Worm (Caenorhabditis elegans) whole organism, L1 larva: Measurements from ENCODE around the gene let-268.

ENCODE experiments used
- Y116A8C.19 ChIP-seq: sonication (generic microtip); optimal IDR thresholded peaks from 2 replicates; lab custom pipeline; 2016; ENCODE audit warnings: missing compliant biosample characterization, missing genetic modification characterization, borderline replicate concordance
- aha-1 ChIP-seq: fragments of 150-350 bp; optimal IDR thresholded peaks from 2 replicates; lab custom pipeline; 2014; ENCODE audit warnings: missing biosample characterization, missing genetic modification characterization
- aly-2 ChIP-seq: fragments of 150-350 bp; optimal IDR thresholded peaks from 2 replicates; lab custom pipeline; 2014; ENCODE audit warnings: missing biosample characterization, missing genetic modification characterization
- ama-1 ChIP-seq: fragments of 150-350 bp; optimal IDR thresholded peaks from 2 replicates; lab custom pipeline; 2014
- blmp-1 ChIP-seq: fragments of 150-350 bp; optimal IDR thresholded peaks from 2 replicates; lab custom pipeline; 2014; ENCODE audit warnings: missing biosample characterization, missing genetic modification characterization
- ceh-82 ChIP-seq, 3 experiments: fragments of 150-350 bp in 1 of 3; sonication (generic microtip) in 2 of 3; optimal IDR thresholded peaks; 2 replicates each; lab custom pipeline; 2014 to 2017; ENCODE audit warnings: missing biosample characterization in 3 of 3, missing genetic modification characterization in 3 of 3
- ceh-90 ChIP-seq: sonication (generic microtip); optimal IDR thresholded peaks from 2 replicates; lab custom pipeline; 2016; ENCODE audit warnings: missing genetic modification characterization, missing compliant biosample characterization
- dsc-1 ChIP-seq: sonication (generic microtip); optimal IDR thresholded peaks from 2 replicates; lab custom pipeline; 2016; ENCODE audit warnings: mild to moderate bottlenecking, missing genetic modification characterization, missing compliant biosample characterization
- egl-13 ChIP-seq: sonication (generic microtip); optimal IDR thresholded peaks from 2 replicates; lab custom pipeline; 2016; ENCODE audit warnings: missing genotype, missing genetic modification reagents, missing genetic modification characterization, missing compliant biosample characterization
- egl-27 ChIP-seq, 2 experiments: fragments of 150-350 bp in 1 of 2; sonication (generic microtip); optimal IDR thresholded peaks; 3 replicates each; lab custom pipeline; 2017 to 2018; ENCODE audit warnings: missing biosample characterization in 2 of 2, missing genetic modification characterization in 2 of 2, missing genetic modification reagents in 2 of 2
- elt-2 ChIP-seq: sonication (generic microtip); optimal IDR thresholded peaks from 2 replicates; lab custom pipeline; 2016; ENCODE audit warnings: missing genetic modification characterization, mild to moderate bottlenecking, inconsistent platforms, missing compliant biosample characterization, missing genetic modification reagents
- elt-3 ChIP-seq, 6 experiments: fragments of 150-350 bp in 1 of 6; sonication (generic microtip); optimal IDR thresholded peaks; 2 replicates each; lab custom pipeline; 2017 to 2018; ENCODE audit warnings: missing biosample characterization in 6 of 6, missing genetic modification characterization in 6 of 6, inconsistent platforms in 1 of 6
- ets-5 ChIP-seq: fragments of 200-800 bp; sonication (Bioruptor generic); IDR thresholded peaks from 2 replicates; pipeline ENCODE4 v1.3.6; 2022; ENCODE audit warnings: missing genetic modification characterization, missing compliant biosample characterization
- fkh-4 ChIP-seq: sonication (generic microtip); optimal IDR thresholded peaks from 2 replicates; lab custom pipeline; 2016; ENCODE audit warnings: missing compliant biosample characterization, missing genetic modification characterization, borderline replicate concordance
- fkh-8 ChIP-seq: sonication (generic microtip); optimal IDR thresholded peaks from 2 replicates; lab custom pipeline; 2016; ENCODE audit warnings: mild to moderate bottlenecking, missing genetic modification characterization, missing compliant biosample characterization
- grh-1 ChIP-seq: fragments of 200-800 bp; sonication (Bioruptor generic); IDR thresholded peaks from 2 replicates; pipeline ENCODE4 v1.3.6; 2022; ENCODE audit warnings: missing genetic modification reagents, missing genetic modification characterization, missing compliant biosample characterization
- hpl-2 ChIP-seq: fragments of 150-350 bp; optimal IDR thresholded peaks from 2 replicates; lab custom pipeline; 2014; ENCODE audit warnings: missing biosample characterization, missing genetic modification reagents, missing genetic modification characterization
- irx-1 ChIP-seq: sonication (generic microtip); optimal IDR thresholded peaks from 2 replicates; lab custom pipeline; 2016; ENCODE audit warnings: missing genetic modification characterization, missing compliant biosample characterization
- isw-1 ChIP-seq: fragments of 200-800 bp; sonication (Bioruptor generic); IDR thresholded peaks from 2 replicates; pipeline ENCODE4 v1.3.6; 2022; ENCODE audit warnings: missing genetic modification characterization, missing compliant biosample characterization
- jun-1 ChIP-seq: fragments of 150-350 bp; optimal IDR thresholded peaks from 2 replicates; lab custom pipeline; 2014; ENCODE audit warnings: missing biosample characterization, missing genetic modification reagents, missing genetic modification characterization
- lin-14 ChIP-seq: fragments of 200-800 bp; sonication (Bioruptor generic); optimal IDR thresholded peaks from 2 replicates; lab custom pipeline; 2018; ENCODE audit warnings: mild to moderate bottlenecking, missing genetic modification characterization, moderate library complexity, missing compliant biosample characterization
- lin-39 ChIP-seq: fragments of 150-350 bp; optimal IDR thresholded peaks from 2 replicates; lab custom pipeline; 2014; ENCODE audit warnings: missing biosample characterization, missing genetic modification reagents, missing genetic modification characterization
- lir-3 ChIP-seq: sonication (generic microtip); optimal IDR thresholded peaks from 2 replicates; lab custom pipeline; 2016; ENCODE audit warnings: mild to moderate bottlenecking, missing genetic modification characterization, moderate library complexity, missing compliant biosample characterization; ENCODE audit not compliant: poor library complexity
- lsy-2 ChIP-seq, 2 experiments: fragments of 150-350 bp; optimal IDR thresholded peaks; 2 replicates each; lab custom pipeline; 2014; ENCODE audit warnings: missing biosample characterization in 2 of 2, missing genetic modification characterization in 2 of 2
- nhr-12 ChIP-seq: sonication (generic microtip); optimal IDR thresholded peaks from 2 replicates; lab custom pipeline; 2017; ENCODE audit warnings: missing biosample characterization, missing genetic modification characterization
- nhr-237 ChIP-seq: fragments of 150-350 bp; optimal IDR thresholded peaks from 2 replicates; lab custom pipeline; 2014; ENCODE audit warnings: missing biosample characterization, missing genetic modification characterization
- nhr-28 ChIP-seq: fragments of 150-350 bp; optimal IDR thresholded peaks from 2 replicates; lab custom pipeline; 2014; ENCODE audit warnings: missing biosample characterization, missing genetic modification characterization
- nhr-47 ChIP-seq: sonication (generic microtip); optimal IDR thresholded peaks from 2 replicates; lab custom pipeline; 2016; ENCODE audit warnings: mild to moderate bottlenecking, missing genetic modification characterization, moderate library complexity, missing compliant biosample characterization
- nhr-76 ChIP-seq: sonication (generic microtip); optimal IDR thresholded peaks from 2 replicates; lab custom pipeline; 2017; ENCODE audit warnings: missing biosample characterization, missing genetic modification characterization
- nhr-77 ChIP-seq: fragments of 150-350 bp; optimal IDR thresholded peaks from 2 replicates; lab custom pipeline; 2014; ENCODE audit warnings: missing biosample characterization, missing genetic modification characterization
- nhr-85 ChIP-seq: sonication (generic microtip); peaks from one replicate; lab custom pipeline; 2016; ENCODE audit warnings: missing genetic modification characterization, inconsistent platforms, missing compliant biosample characterization
- nhr-90 ChIP-seq: sonication (generic microtip); optimal IDR thresholded peaks from 2 replicates; lab custom pipeline; 2016; ENCODE audit warnings: mild to moderate bottlenecking, missing genetic modification characterization, missing compliant biosample characterization; ENCODE audit not compliant: poor library complexity
- pax-3 ChIP-seq: fragments of 200-800 bp; sonication (Bioruptor generic); optimal IDR thresholded peaks from 2 replicates; lab custom pipeline; 2018; ENCODE audit warnings: mild to moderate bottlenecking, missing genetic modification characterization, moderate library complexity, missing compliant biosample characterization
- rnt-1 ChIP-seq: sonication (generic microtip); optimal IDR thresholded peaks from 2 replicates; lab custom pipeline; 2016; ENCODE audit warnings: mild to moderate bottlenecking, missing genetic modification characterization, moderate library complexity, missing compliant biosample characterization
- skn-1 ChIP-seq: fragments of 150-350 bp; optimal IDR thresholded peaks from 2 replicates; lab custom pipeline; 2014; ENCODE audit warnings: missing biosample characterization, missing genetic modification characterization
- snpc-4 ChIP-seq: fragments of 150-350 bp; optimal IDR thresholded peaks from 2 replicates; lab custom pipeline; 2014; ENCODE audit warnings: missing biosample characterization, missing genetic modification characterization
- snu-23 ChIP-seq: sonication (generic microtip); optimal IDR thresholded peaks from 2 replicates; lab custom pipeline; 2016; ENCODE audit warnings: missing genetic modification characterization, missing compliant biosample characterization
- swsn-7 ChIP-seq: sonication (generic microtip); optimal IDR thresholded peaks from 2 replicates; lab custom pipeline; 2016; ENCODE audit warnings: missing genetic modification characterization, missing compliant biosample characterization
- tbx-2 ChIP-seq: sonication (generic microtip); optimal IDR thresholded peaks from 2 replicates; lab custom pipeline; 2016; ENCODE audit warnings: missing genetic modification characterization, missing compliant biosample characterization
- unc-130 ChIP-seq: fragments of 150-350 bp; optimal IDR thresholded peaks from 2 replicates; lab custom pipeline; 2017; ENCODE audit warnings: missing biosample characterization, missing genetic modification characterization, inconsistent platforms
- unc-62 ChIP-seq: fragments of 150-350 bp; optimal IDR thresholded peaks from 2 replicates; lab custom pipeline; 2014; ENCODE audit warnings: missing biosample characterization, missing genetic modification reagents, missing genetic modification characterization
- unc-86 ChIP-seq: sonication (generic microtip); optimal IDR thresholded peaks from 2 replicates; lab custom pipeline; 2016; ENCODE audit warnings: missing genetic modification characterization, missing compliant biosample characterization
- unc-98 ChIP-seq: fragments of 200-800 bp; sonication (Bioruptor generic); IDR thresholded peaks from 2 replicates; pipeline ENCODE4 v1.3.6; 2022; ENCODE audit warnings: missing genetic modification characterization, missing compliant biosample characterization
- vab-15 ChIP-seq: sonication (generic microtip); optimal IDR thresholded peaks from 2 replicates; lab custom pipeline; 2017; ENCODE audit warnings: missing genotype, mild to moderate bottlenecking, missing genetic modification characterization, missing compliant biosample characterization
- xbp-1 ChIP-seq: sonication (generic microtip); optimal IDR thresholded peaks from 2 replicates; lab custom pipeline; 2016; ENCODE audit warnings: missing genetic modification characterization, missing compliant biosample characterization
- zag-1 ChIP-seq: fragments of 150-350 bp; optimal IDR thresholded peaks from 2 replicates; lab custom pipeline; 2014; ENCODE audit warnings: missing biosample characterization, missing genetic modification characterization
- zip-4 ChIP-seq: fragments of 200-800 bp; sonication (Bioruptor generic); optimal IDR thresholded peaks from 2 replicates; lab custom pipeline; 2018; ENCODE audit warnings: mild to moderate bottlenecking, missing genetic modification characterization, moderate library complexity, missing compliant biosample characterization

Gene let-268

ce11 chrII:9986635-9987575, 52.9 kb downstream of the let-268 start (continued):
- TF ChIP-seq fkh-4 (tag; lab: Kevin White, UChicago) (peak; percentile 96), unc-62 (GFP tag; lab: Kevin White, UChicago) (no peak), rnt-1 (tag; lab: Kevin White, UChicago) (peak; percentile 34), elt-3 (tag; optimal IDR thresholded peaks at IDR 0.05; lab: Kevin White, UChicago) (peak in 2 of 6 experiments; percentile 22 to 41), nhr-28 (tag; lab: Kevin White, UChicago) (no peak), lin-39 (tag; lab: Kevin White, UChicago) (no peak), nhr-77 (tag; lab: Kevin White, UChicago) (no peak), nhr-76 (tag; lab: Kevin White, UChicago) (no peak), blmp-1 (tag; lab: Kevin White, UChicago) (peak; percentile 2), isw-1 (GFP tag; lab: Robert Waterston, UW) (no peak), ets-5 (GFP tag; lab: Robert Waterston, UW) (no peak), nhr-12 (tag; lab: Kevin White, UChicago) (no peak)

- TF ChIP-seq zag-1 (tag; lab: Kevin White, UChicago), result peak; percentile 3
- TF ChIP-seq nhr-237, result no peak
- TF ChIP-seq unc-130, result peak; percentile 28
- TF ChIP-seq nhr-85, result peak; percentile 75
- no peak for TF ChIP-seq lin-39 (tag; lab: Kevin White, UChicago)
- TF ChIP-seq unc-98 (GFP tag; lab: Robert Waterston, UW), result no peak
- no peak for TF ChIP-seq pax-3 (tag; lab: Kevin White, UChicago)
- TF ChIP-seq tbx-2, result peak; percentile 80
- peak; percentile 49 for TF ChIP-seq irx-1
- TF ChIP-seq snpc-4, result peak; percentile 4
- TF ChIP-seq fkh-8 (tag; lab: Kevin White, UChicago), result peak; percentile 66
- no peak for TF ChIP-seq Y116A8C.19 (tag; lab: Kevin White, UChicago)
- no peak for TF ChIP-seq aly-2 (tag; lab: Kevin White, UChicago)
- no peak for TF ChIP-seq nhr-28 (tag; lab: Kevin White, UChicago)
- peak; percentile 38; the same call in 1 of the 2 replicates for TF ChIP-seq grh-1 (GFP tag; lab: Robert Waterston, UW)
- TF ChIP-seq unc-86 (tag; lab: Kevin White, UChicago), result peak; percentile 73
- peak; percentile 6 for TF ChIP-seq zip-4
- TF ChIP-seq egl-13 (tag; lab: Kevin White, UChicago), result peak; percentile 84
- TF ChIP-seq vab-15 (tag; lab: Kevin White, UChicago), result no peak
- TF ChIP-seq ceh-90 (tag; lab: Kevin White, UChicago), result no peak
- TF ChIP-seq lin-14 (GFP tag; lab: Kevin White, UChicago), result peak; percentile 97
- peak in 2 of 3 experiments; percentile 2 to 25 for TF ChIP-seq ceh-82 (tag; optimal IDR thresholded peaks at IDR 0.05; lab: Kevin White, UChicago)
- peak; percentile 67 for TF ChIP-seq snu-23 (GFP tag; lab: Kevin White, UChicago)
- TF ChIP-seq egl-27 (tag; optimal IDR thresholded peaks at IDR 0.05; lab: Kevin White, UChicago), result peak; percentile 32 to 43
- no peak for TF ChIP-seq aha-1 (tag; lab: Kevin White, UChicago)
- TF ChIP-seq unc-62 (GFP tag; lab: Kevin White, UChicago), result no peak
- TF ChIP-seq nhr-47 (tag; lab: Kevin White, UChicago), result peak; percentile 67
- no peak for TF ChIP-seq skn-1 (tag; lab: Kevin White, UChicago)
- peak; percentile 50 to 74 for TF ChIP-seq lsy-2 (tag; optimal IDR thresholded peaks at IDR 0.05; lab: Kevin White, UChicago)
- TF ChIP-seq fkh-4 (tag; lab: Kevin White, UChicago), result no peak
- TF ChIP-seq lir-3 (tag; lab: Kevin White, UChicago), result peak; percentile 8
- no peak for TF ChIP-seq elt-3 (tag; optimal IDR thresholded peaks at IDR 0.05; lab: Kevin White, UChicago)
- TF ChIP-seq elt-2 (tag; lab: Kevin White, UChicago), result no peak
- TF ChIP-seq xbp-1 (tag; lab: Kevin White, UChicago), result peak; percentile 60
- TF ChIP-seq jun-1 (tag; lab: Kevin White, UChicago), result no peak
- no peak for TF ChIP-seq hpl-2 (GFP tag; lab: Kevin White, UChicago)
- peak; percentile 28; the same call in 1 of the 2 replicates for TF ChIP-seq isw-1 (GFP tag; lab: Robert Waterston, UW)
- TF ChIP-seq dsc-1 (tag; lab: Kevin White, UChicago), result peak; percentile 77
- peak; percentile 70 for TF ChIP-seq swsn-7 (tag; lab: Kevin White, UChicago)
- no peak for TF ChIP-seq ama-1 (lab: Kevin White, UChicago)
- TF ChIP-seq nhr-90 (tag; lab: Kevin White, UChicago), result no peak
Observed at ce11 chrII:9984866-9985336, 54.9 kb downstream of the let-268 start.
